Fruit fly (Drosophila melanogaster) whole organism: ENCODE results near the gene AlaRS.

Source experiments
- CG8478 ChIP-seq: fragments of >200 bp; optimal IDR thresholded peaks from 2 replicates; lab custom pipeline; 2018; ENCODE audit warnings: inconsistent platforms
- Dll ChIP-seq: fragments of >200 bp; optimal IDR thresholded peaks from 2 replicates; lab custom pipeline; 2017
- EcR ChIP-seq, 2 experiments: fragments of >200 bp; optimal IDR thresholded peaks; 2 replicates each; lab custom pipeline; 2017; ENCODE audit warnings: missing biosample characterization in 2 of 2, missing genetic modification characterization in 2 of 2, missing genetic modification reagents in 2 of 2
- pan ChIP-seq: fragments of >200 bp; optimal IDR thresholded peaks from 2 replicates; lab custom pipeline; 2017
- psq ChIP-seq: fragments of >200 bp; optimal IDR thresholded peaks from 2 replicates; lab custom pipeline; 2017
- usp ChIP-seq: fragments of >200 bp; optimal IDR thresholded peaks from 2 replicates; lab custom pipeline; 2017; ENCODE audit warnings: missing biosample characterization, missing genetic modification characterization, mixed read lengths

Gene AlaRS

DNA sequence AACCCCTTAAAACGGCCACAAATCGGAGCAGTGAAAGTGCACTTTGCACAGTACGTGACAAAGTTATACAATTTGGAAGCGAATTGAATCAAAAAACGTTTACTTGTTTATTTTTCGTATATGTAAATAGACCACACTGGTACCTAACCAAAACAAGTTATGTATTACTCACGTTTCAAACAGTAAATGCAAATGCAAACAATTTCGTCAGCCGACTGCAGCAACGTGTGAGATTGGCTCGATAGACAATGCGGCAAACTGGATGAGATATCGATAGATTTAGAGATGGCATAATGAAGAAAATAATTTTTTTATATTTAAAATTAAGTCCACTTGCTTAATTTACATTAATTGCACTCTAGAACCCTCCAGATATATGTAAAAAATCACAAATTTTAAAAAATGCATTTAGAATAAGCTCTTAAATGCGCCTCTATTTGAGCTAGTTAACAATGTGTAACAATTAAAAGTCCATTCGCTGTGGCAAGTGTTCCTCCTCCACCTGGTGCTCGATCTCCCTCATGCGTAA is at the start of gene AlaRS:
AlaRS (minus strand) TSS at position 257 of the 529 bp plus-strand sequence.
- TF ChIP-seq usp (GFP tag; lab: Kevin White, UChicago) (no peak), pan (no peak), psq (lab: Kevin White, UChicago) (no peak), Dll (no peak), EcR (GFP tag; optimal IDR thresholded peaks at IDR 0.05; lab: Kevin White, UChicago) (no peak), CG8478 (lab: Kevin White, UChicago) (no peak)

DNA sequence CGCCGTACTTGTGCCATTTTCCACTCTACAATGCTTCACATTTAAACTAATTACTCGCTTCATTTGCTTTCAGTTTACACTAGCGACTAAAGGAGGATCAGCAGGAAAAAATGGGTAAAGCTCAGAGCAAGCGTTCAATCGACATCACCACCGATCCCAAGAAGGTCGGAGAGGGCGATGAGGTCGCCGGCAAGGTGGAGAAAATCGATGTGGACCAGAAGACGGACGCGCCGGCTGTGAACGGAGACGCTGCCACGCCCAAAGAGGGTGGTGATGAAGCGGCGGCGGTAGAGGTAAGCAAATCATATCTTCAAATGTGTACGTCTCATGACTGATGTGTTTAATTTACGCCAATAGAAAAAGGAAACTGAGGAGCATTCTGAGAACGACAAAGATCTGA is 45.2 kb upstream of the AlaRS start:
- no peak for TF ChIP-seq usp (GFP tag; lab: Kevin White, UChicago)
- no peak for TF ChIP-seq CG8478 (lab: Kevin White, UChicago)
- no peak for TF ChIP-seq pan
- no peak for TF ChIP-seq Dll
- no peak for TF ChIP-seq EcR (GFP tag; optimal IDR thresholded peaks at IDR 0.05; lab: Kevin White, UChicago)
- TF ChIP-seq psq (lab: Kevin White, UChicago) = no peak

- TF ChIP-seq Dll (no peak), pan (no peak), CG8478 (lab: Kevin White, UChicago) (no peak), psq (lab: Kevin White, UChicago) (no peak), EcR (GFP tag; optimal IDR thresholded peaks at IDR 0.05; lab: Kevin White, UChicago) (no peak), usp (GFP tag; lab: Kevin White, UChicago) (no peak)
These were observed 44.6 kb upstream of the AlaRS start for dm6 chr2L:8425962-8426759.

DNA sequence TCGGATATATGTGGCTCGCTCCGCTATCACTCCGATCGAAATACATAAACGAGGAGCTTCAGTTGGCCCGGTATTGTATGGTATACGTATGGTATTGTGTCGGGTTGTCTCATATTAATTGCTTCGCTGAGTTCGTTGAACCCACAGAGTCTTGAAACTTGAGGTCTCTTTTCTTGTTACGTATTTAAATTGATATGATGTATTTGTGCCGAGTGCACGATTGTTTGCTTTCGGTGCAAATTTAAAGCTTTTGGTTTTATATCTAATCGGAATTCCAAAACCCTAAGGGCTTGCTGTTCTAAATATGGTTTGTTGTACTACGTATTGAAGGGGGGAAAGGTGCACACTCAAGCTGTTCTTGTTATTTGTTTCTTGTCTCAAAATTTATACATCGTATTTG is 43.6 kb upstream of the AlaRS start:
- TF ChIP-seq usp (GFP tag; lab: Kevin White, UChicago) = no peak
- no peak for TF ChIP-seq psq (lab: Kevin White, UChicago)
- TF ChIP-seq CG8478 (lab: Kevin White, UChicago) = no peak
- TF ChIP-seq EcR (GFP tag; optimal IDR thresholded peaks at IDR 0.05; lab: Kevin White, UChicago) = peak in 1 of 2 experiments; percentile 20

dm6 chr2L:8424662-8425208 is 43.2 kb upstream of the AlaRS start:
- TF ChIP-seq Dll (no peak), usp (GFP tag; lab: Kevin White, UChicago) (no peak), psq (lab: Kevin White, UChicago) (no peak), pan (no peak), EcR (GFP tag; optimal IDR thresholded peaks at IDR 0.05; lab: Kevin White, UChicago) (no peak), CG8478 (lab: Kevin White, UChicago) (no peak)

DNA sequence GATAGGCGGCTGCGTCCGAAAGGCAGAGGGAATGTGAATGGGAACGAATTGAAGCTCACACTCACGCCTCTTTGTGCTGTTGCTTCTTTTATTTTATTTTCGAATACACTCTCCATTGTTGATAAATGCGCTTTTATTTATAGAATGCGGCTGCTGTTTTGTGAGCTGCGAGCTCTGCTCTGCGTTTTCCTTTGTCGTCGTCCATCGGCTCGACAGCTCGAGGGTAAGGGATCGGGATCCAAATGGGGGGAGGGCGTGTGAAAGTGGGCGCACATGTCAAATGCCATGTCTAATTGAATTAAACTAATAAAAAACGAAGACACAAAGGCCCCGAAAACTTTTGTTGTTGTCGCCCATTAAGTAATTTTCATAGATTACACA is 42.5 kb upstream of the AlaRS start:
- peak in 1 of 2 experiments; percentile 1 for TF ChIP-seq EcR (GFP tag; optimal IDR thresholded peaks at IDR 0.05; lab: Kevin White, UChicago)
- no peak for TF ChIP-seq CG8478 (lab: Kevin White, UChicago)

dm6 chr2L:8423460-8424089 is 42.0 kb upstream of the AlaRS start:
- no peak for TF ChIP-seq CG8478 (lab: Kevin White, UChicago)
- no peak for TF ChIP-seq Dll
- TF ChIP-seq EcR (GFP tag; optimal IDR thresholded peaks at IDR 0.05; lab: Kevin White, UChicago) = no peak

DNA sequence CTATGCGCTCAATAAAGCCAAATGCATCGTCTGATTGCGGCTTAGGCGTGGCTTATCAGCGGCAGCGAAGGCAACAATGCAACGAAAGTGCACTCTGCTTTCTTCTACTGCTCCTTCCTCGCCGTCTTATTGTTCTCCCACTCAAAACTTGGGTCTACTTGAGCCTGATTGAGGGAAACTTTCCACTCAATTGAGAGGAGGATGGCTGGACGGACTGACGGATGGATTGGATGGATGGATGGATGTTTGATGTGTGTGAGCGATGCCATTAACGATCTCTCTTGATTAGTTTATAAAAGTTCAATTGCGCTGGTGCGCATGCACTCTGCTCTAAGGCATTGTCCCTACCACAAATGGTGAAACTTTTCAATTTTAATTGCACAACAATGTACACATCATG is 41.5 kb upstream of the AlaRS start:
- TF ChIP-seq usp (GFP tag; lab: Kevin White, UChicago) (no peak), pan (no peak), Dll (no peak), EcR (GFP tag; optimal IDR thresholded peaks at IDR 0.05; lab: Kevin White, UChicago) (no peak), CG8478 (lab: Kevin White, UChicago) (no peak), psq (lab: Kevin White, UChicago) (no peak)

DNA sequence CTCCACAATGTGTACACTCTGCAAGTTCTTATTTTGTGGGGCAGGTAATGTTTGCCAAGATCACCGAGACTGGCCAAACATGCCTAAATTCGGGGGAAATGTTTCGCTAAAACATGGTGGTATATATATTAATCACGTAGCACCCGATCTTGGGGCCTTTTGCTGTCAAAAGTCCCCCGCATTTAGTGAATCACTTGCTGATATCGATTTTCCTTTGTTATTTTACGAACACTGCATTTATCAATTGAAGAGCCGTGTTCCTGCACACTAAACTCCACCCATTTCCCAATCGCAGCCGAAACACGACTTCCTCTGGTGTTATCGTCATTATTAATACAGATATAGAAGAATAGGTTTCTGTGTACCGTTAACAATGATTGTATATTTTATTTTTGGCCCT is 40.2 kb upstream of the AlaRS start:
- TF ChIP-seq EcR (GFP tag; optimal IDR thresholded peaks at IDR 0.05; lab: Kevin White, UChicago) (no peak), CG8478 (lab: Kevin White, UChicago) (no peak), Dll (no peak), usp (GFP tag; lab: Kevin White, UChicago) (no peak), psq (lab: Kevin White, UChicago) (no peak), pan (no peak)

- no peak for TF ChIP-seq usp (GFP tag; lab: Kevin White, UChicago)
- peak; percentile 58 for TF ChIP-seq pan
These were observed 38.8 kb upstream of the AlaRS start for dm6 chr2L:8420259-8420930.

DNA sequence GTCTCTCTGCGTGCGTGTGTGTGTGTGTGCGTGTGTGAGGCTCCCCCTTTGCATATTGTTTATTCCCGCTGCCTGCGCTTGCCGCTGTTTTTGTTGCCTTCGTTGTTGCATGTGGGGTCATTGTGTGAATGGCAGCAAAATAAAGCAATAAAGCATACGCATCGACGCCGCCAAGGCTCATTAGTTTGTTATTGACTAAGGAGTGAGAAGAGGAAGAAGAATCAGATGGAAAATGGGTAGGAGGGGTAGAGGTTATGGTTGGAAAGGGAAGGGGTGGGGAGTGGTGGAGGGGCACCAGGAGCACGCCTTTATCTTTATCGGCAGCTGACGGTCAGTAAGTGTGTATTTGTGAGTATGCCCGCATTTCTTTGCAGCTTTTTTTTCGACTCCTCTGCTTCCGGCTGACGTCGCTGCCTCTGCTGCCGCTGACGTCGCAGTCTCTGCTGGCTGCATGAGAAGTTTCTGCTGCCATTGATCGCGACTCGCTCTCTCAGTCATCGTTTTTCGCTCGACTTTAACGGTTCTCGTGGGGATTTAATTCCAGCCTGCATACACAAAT is 37.9 kb upstream of the AlaRS start:
- TF ChIP-seq EcR (GFP tag; optimal IDR thresholded peaks at IDR 0.05; lab: Kevin White, UChicago) (peak in 1 of 2 experiments; percentile 51), Dll (no peak), pan (no peak)
